Fruit fly (Drosophila melanogaster): Measurements from ENCODE around the gene grk.

grk gene

DNA sequence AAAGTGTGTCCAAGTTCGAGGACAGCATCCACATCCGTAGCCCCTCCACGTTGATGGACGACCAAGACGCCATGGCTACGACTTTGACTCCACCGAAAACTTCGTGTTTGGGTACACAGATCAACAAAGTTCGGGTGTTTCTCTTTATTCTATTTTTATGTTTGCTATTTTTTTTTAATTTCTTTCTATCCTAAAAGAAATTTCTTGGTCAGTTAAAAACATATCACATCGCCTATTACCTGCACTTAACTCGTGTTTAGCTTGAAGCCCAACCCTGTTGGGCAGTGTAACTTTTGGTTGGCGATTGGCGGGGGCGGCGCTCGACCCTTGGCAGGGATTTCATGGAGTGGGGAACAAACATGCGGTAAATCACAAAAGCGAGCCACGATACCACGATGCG is 40.0 kb upstream of the grk start (continued):
- TF ChIP-seq aop (GFP tag; IDR thresholded peaks at IDR 0.05) (no peak), kni (GFP tag; optimal IDR thresholded peaks at IDR 0.05) (no peak), gem (tag; optimal IDR thresholded peaks at IDR 0.05) (peak; percentile 66), danr (GFP tag; IDR thresholded peaks at IDR 0.05) (no peak), CHES-1-like (GFP tag; optimal IDR thresholded peaks at IDR 0.05) (no peak), pita (GFP tag; optimal IDR thresholded peaks at IDR 0.05) (no peak), CG10209 (GFP tag; optimal IDR thresholded peaks at IDR 0.05) (peak; percentile 25), CoRest (tag; optimal IDR thresholded peaks at IDR 0.05) (peak; percentile 34), CG12236 (GFP tag; optimal IDR thresholded peaks at IDR 0.05) (no peak), CG11247 (GFP tag; IDR thresholded peaks at IDR 0.05) (peak; percentile 34), CG11560 (tag; IDR thresholded peaks at IDR 0.05) (peak; percentile 47; the same call in 1 of the 3 replicates), CG18619 (GFP tag; optimal IDR thresholded peaks at IDR 0.05) (no peak), CG2202 (tag; optimal IDR thresholded peaks at IDR 0.05) (no peak), mam (GFP tag; optimal IDR thresholded peaks at IDR 0.05) (no peak), CG31224 (GFP tag; IDR thresholded peaks at IDR 0.05) (no peak), fu2 (GFP tag; optimal IDR thresholded peaks at IDR 0.05) (peak; percentile 24), Hr39 (optimal IDR thresholded peaks at IDR 0.05) (no peak), CG9727 (GFP tag; optimal IDR thresholded peaks at IDR 0.05) (peak; percentile 66), grn (GFP tag; optimal IDR thresholded peaks at IDR 0.05) (no peak), Sry-β (GFP tag; optimal IDR thresholded peaks at IDR 0.05) (no peak), Ssrp (tag; optimal IDR thresholded peaks at IDR 0.05) (peak; percentile 59), Sin3A (optimal IDR thresholded peaks at IDR 0.05) (no peak), fd102C (GFP tag; optimal IDR thresholded peaks at IDR 0.05) (no peak), tio (GFP tag; optimal IDR thresholded peaks at IDR 0.05) (no peak), slou (GFP tag; optimal IDR thresholded peaks at IDR 0.05) (no peak), corto (GFP tag; optimal IDR thresholded peaks at IDR 0.05) (no peak), p53 (GFP tag; optimal IDR thresholded peaks at IDR 0.05) (no peak), CG12104 (GFP tag; optimal IDR thresholded peaks at IDR 0.05) (peak; percentile 8), CG18262 (tag; optimal IDR thresholded peaks at IDR 0.05) (peak; percentile 59), Scr (GFP tag; IDR thresholded peaks at IDR 0.05; ENCODE audit: partially characterized antibody) (no peak), wdn (GFP tag; IDR thresholded peaks at IDR 0.05) (no peak), ara (GFP tag; IDR thresholded peaks at IDR 0.05) (peak; percentile 67; the same call in 1 of the 2 replicates), run (tag; optimal IDR thresholded peaks at IDR 0.05) (peak; percentile 15), scrt (GFP tag; optimal IDR thresholded peaks at IDR 0.05) (peak; percentile 34), CG3726 (GFP tag; IDR thresholded peaks at IDR 0.05) (no peak), BtbVII (GFP tag; optimal IDR thresholded peaks at IDR 0.05) (peak; percentile 41), Hr51 (GFP tag; optimal IDR thresholded peaks at IDR 0.05) (peak; percentile 27 to 65), CG8290 (GFP tag; optimal IDR thresholded peaks at IDR 0.05) (no peak), CG8290 (tag; optimal IDR thresholded peaks at IDR 0.05) (no peak), Usf (GFP tag; optimal IDR thresholded peaks at IDR 0.05) (no peak), cato (GFP tag; optimal IDR thresholded peaks at IDR 0.05; ENCODE audit: borderline replicate concordance) (no peak), al (GFP tag; IDR thresholded peaks at IDR 0.05) (no peak), CG7987 (GFP tag; optimal IDR thresholded peaks at IDR 0.05) (no peak), Hand (GFP tag; optimal IDR thresholded peaks at IDR 0.05) (no peak), amos (GFP tag; IDR thresholded peaks at IDR 0.05; ENCODE audit: partially characterized antibody) (no peak), CG2116 (GFP tag; optimal IDR thresholded peaks at IDR 0.05) (no peak), CG34224 (GFP tag; IDR thresholded peaks at IDR 0.05; ENCODE audit: partially characterized antibody) (no peak), CG15011 (GFP tag; optimal IDR thresholded peaks at IDR 0.05) (no peak), HLH3B (GFP tag; IDR thresholded peaks at IDR 0.05) (peak; percentile 36; the same call in 1 of the 2 replicates), CG9609 (GFP tag; optimal IDR thresholded peaks at IDR 0.05) (no peak), Hr78 (GFP tag; optimal IDR thresholded peaks at IDR 0.05) (no peak), ab (GFP tag; optimal IDR thresholded peaks at IDR 0.05) (no peak)

Data from whole organism, embryonic.